Fruit fly (Drosophila melanogaster): Measurements from ENCODE around the gene mEFG1.
A peak's percentile ranks its signal among the peaks of the same experiment; 100 is the strongest.

Gene mEFG1

DNA sequence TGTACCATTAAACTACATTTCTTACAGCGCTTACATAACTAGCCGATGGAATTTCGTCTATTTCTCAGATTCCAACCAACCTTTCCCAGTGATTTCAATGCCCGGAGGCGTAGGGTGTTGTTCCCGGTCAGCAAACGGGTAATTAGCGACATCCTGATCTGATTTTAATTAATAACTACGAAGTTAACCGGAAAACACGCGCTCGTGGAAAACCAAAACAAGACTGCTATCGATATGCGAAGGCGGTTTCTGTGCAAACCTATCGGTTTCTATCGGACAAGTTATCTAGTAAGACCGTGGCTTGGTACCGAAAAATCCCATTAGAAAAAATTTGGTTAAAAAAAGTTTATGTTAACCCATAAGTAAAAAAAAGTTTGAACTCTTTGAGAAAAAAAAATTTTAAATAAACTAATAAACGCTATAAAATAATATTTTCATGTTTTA lies at the start of gene mEFG1:
Gene mEFG1, minus strand, starts transcription at position 253 of the 444 bp plus-strand sequence.
- TF ChIP-seq CG33017 (tag; optimal IDR thresholded peaks at IDR 0.05) (no peak), ovo (GFP tag; optimal IDR thresholded peaks at IDR 0.05) (no peak), pad (GFP tag; optimal IDR thresholded peaks at IDR 0.05) (no peak), cnc (optimal IDR thresholded peaks at IDR 0.05) (no peak), Crg-1 (GFP tag; optimal IDR thresholded peaks at IDR 0.05) (no peak), CG12768 (GFP tag; optimal IDR thresholded peaks at IDR 0.05) (no peak), Hr96 (GFP tag; optimal IDR thresholded peaks at IDR 0.05) (no peak), CG11617 (GFP tag; optimal IDR thresholded peaks at IDR 0.05) (no peak), CG14711 (tag; optimal IDR thresholded peaks at IDR 0.05) (peak; percentile 34), CG1620 (GFP tag; optimal IDR thresholded peaks at IDR 0.05) (no peak), toe (GFP tag; optimal IDR thresholded peaks at IDR 0.05) (no peak), CG7101 (tag; optimal IDR thresholded peaks at IDR 0.05) (peak; percentile 17), kay (GFP tag; ENCODE audit: borderline replicate concordance) (no peak), Mnt (GFP tag; optimal IDR thresholded peaks at IDR 0.05) (peak; percentile 87), bab1 (GFP tag; optimal IDR thresholded peaks at IDR 0.05) (peak; percentile 28), cic (GFP tag; optimal IDR thresholded peaks at IDR 0.05) (no peak), Clk (GFP tag; optimal IDR thresholded peaks at IDR 0.05) (no peak), CG7045 (GFP tag; optimal IDR thresholded peaks at IDR 0.05) (no peak)

DNA sequence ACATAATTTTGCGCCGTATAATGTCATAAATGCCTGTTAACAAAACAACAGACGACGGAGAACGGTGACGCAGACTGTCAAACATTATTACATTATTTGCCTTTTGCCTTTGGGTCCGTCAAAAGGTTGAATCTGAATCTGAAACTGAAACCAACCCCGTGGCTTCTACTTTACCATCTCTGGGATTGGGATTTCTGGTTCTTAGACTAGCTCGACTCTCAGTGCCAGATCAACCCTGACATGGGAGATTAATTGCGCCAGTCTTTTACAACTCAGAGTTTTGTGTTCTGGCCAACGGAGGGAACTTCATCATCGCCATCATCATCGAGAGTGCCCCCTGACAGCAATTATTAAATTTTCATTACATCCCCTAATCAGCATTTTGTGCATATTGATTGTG lies 49.6 kb upstream of the mEFG1 start:
- TF ChIP-seq tj (GFP tag; optimal IDR thresholded peaks at IDR 0.05) (no peak), CG12768 (GFP tag; optimal IDR thresholded peaks at IDR 0.05) (no peak), CG11617 (GFP tag; optimal IDR thresholded peaks at IDR 0.05) (no peak), CG5204 (GFP tag; optimal IDR thresholded peaks at IDR 0.05) (no peak), toe (GFP tag; optimal IDR thresholded peaks at IDR 0.05) (no peak), CG14711 (tag; optimal IDR thresholded peaks at IDR 0.05) (no peak), cnc (optimal IDR thresholded peaks at IDR 0.05) (no peak), Clk (GFP tag; optimal IDR thresholded peaks at IDR 0.05) (no peak), Crg-1 (GFP tag; optimal IDR thresholded peaks at IDR 0.05) (no peak), CG7101 (tag; optimal IDR thresholded peaks at IDR 0.05) (no peak), Mnt (GFP tag; optimal IDR thresholded peaks at IDR 0.05) (no peak), kay (GFP tag; ENCODE audit: borderline replicate concordance) (no peak)

DNA sequence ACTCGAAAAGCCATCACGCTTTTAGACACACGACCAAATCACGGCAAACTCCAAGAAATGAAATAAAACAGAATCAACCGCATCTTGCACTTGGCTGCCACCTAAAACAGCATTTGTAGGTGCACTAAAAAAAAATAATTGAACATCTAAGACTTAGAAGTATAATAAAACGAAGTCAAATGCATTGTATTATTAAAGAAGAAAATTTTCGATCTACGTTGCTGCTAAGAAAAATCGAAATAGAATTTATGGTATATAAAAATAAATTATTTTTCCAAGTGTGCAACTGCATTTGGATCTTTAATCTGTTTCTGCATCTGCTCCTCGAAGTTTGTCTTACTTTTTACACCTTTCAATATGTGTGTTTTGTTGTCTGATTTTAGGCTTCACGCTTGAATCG lies 47.4 kb upstream of the mEFG1 start:
- no peak for TF ChIP-seq Mnt (GFP tag; optimal IDR thresholded peaks at IDR 0.05)
- TF ChIP-seq CG14711 (tag; optimal IDR thresholded peaks at IDR 0.05), result no peak
- no peak for TF ChIP-seq cic (GFP tag; optimal IDR thresholded peaks at IDR 0.05)

DNA sequence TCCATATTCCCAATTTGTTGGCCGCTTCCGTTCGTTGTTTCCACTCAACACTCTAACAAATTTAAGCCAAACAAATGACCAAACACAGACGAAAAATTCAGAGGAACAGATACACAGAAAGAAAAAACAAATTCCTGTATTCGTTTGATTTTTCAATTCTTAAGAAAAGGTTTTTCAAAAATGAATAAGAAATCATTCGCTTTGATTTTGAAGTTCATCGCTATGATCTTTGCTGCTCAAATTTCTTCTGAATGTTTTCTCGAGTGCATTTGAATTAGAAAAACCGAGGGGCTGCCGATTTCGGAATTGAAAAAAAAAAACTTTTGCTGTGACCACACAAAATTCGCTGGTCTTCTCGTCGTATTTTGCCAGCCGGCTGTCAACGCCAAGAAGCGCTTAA lies 43.1 kb upstream of the mEFG1 start:
- no peak for TF ChIP-seq CG5204 (GFP tag; optimal IDR thresholded peaks at IDR 0.05)
- no peak for TF ChIP-seq CG33017 (tag; optimal IDR thresholded peaks at IDR 0.05)
- TF ChIP-seq CG1620 (GFP tag; optimal IDR thresholded peaks at IDR 0.05), result no peak
- TF ChIP-seq pad (GFP tag; optimal IDR thresholded peaks at IDR 0.05), result no peak
- no peak for TF ChIP-seq tj (GFP tag; optimal IDR thresholded peaks at IDR 0.05)
- no peak for TF ChIP-seq ovo (GFP tag; optimal IDR thresholded peaks at IDR 0.05)
- no peak for TF ChIP-seq CG7045 (GFP tag; optimal IDR thresholded peaks at IDR 0.05)
- TF ChIP-seq CG11617 (GFP tag; optimal IDR thresholded peaks at IDR 0.05), result no peak
- no peak for TF ChIP-seq bab1 (GFP tag; optimal IDR thresholded peaks at IDR 0.05)
- TF ChIP-seq Crg-1 (GFP tag; optimal IDR thresholded peaks at IDR 0.05), result no peak

DNA sequence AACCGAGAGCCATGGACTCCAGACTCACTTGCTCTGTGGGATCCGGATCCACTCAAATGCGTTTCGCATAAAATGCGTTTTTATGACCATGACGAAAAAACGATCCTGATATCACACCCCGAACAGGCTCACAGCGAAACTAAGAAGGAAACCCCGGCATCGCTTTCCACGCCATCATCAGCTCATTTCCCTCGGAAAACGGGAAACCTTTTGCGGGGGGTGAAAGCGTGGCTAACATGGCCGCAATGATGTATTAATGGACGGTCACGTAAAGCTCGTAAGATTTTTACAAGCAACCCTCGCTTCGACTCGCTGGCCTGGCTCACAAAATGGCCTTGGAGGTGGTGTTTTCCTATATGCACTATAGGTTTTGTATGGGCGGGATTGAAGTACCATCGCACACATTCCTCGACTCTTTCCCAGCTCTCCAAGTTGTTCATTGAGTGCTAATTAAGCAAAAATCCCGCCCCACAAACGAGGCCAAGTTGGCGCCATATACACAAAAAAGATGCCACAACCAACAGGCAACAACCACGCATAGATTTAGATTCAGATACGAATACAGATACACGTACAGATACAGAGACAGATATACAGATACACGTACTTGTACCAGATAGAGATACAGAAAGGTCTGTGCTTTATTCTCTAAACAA lies 42.1 kb upstream of the mEFG1 start:
- TF ChIP-seq tj (GFP tag; optimal IDR thresholded peaks at IDR 0.05), result no peak

DNA sequence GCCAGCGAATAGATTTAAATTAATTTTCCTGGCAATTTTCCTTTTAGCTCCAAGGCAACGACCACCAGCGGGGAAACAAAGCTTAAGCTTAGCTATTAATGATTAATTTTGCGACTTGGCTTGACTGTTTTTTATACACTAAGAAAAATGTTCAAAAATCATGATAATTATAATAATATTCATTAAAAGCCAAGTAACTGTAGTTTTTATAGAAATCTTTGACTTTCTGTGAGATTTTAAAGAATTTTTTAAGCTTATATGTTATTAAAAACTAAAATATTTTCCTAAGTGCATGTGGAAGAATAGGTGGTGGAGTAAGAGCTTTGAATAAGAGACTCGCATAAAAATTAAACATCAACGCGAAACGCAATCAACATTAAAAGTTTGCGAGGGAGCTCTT lies 41.5 kb upstream of the mEFG1 start:
- TF ChIP-seq cic (GFP tag; optimal IDR thresholded peaks at IDR 0.05) (no peak), toe (GFP tag; optimal IDR thresholded peaks at IDR 0.05) (no peak), cnc (optimal IDR thresholded peaks at IDR 0.05) (no peak), kay (GFP tag; ENCODE audit: borderline replicate concordance) (no peak), Mnt (GFP tag; optimal IDR thresholded peaks at IDR 0.05) (no peak), Crg-1 (GFP tag; optimal IDR thresholded peaks at IDR 0.05) (no peak), CG11617 (GFP tag; optimal IDR thresholded peaks at IDR 0.05) (no peak), CG7101 (tag; optimal IDR thresholded peaks at IDR 0.05) (no peak), CG1620 (GFP tag; optimal IDR thresholded peaks at IDR 0.05) (no peak), Clk (GFP tag; optimal IDR thresholded peaks at IDR 0.05) (no peak), CG7045 (GFP tag; optimal IDR thresholded peaks at IDR 0.05) (no peak), CG33017 (tag; optimal IDR thresholded peaks at IDR 0.05) (no peak), CG12768 (GFP tag; optimal IDR thresholded peaks at IDR 0.05) (no peak), bab1 (GFP tag; optimal IDR thresholded peaks at IDR 0.05) (no peak), CG14711 (tag; optimal IDR thresholded peaks at IDR 0.05) (no peak), Hr96 (GFP tag; optimal IDR thresholded peaks at IDR 0.05) (no peak)

DNA sequence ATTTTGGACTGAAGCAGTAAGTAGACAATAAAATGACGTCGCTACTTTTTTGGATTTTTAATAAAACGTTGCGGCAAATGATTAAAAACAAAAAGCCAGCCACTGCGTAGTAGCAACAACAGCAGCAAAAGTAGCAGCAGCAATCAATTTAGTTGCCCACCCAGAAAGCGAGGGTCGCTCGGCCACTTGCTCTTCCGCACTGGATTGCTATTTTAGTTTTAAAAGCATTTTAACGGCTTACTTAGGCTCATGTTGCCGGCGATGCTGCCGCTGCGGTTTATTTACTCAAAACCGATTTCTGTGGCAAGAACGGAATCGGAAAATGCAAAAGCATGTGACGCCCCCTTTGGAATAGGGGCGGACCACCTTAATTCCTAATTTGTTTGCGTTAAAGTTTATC lies 39.7 kb upstream of the mEFG1 start:
- TF ChIP-seq kay (GFP tag; ENCODE audit: borderline replicate concordance) (no peak), Hr96 (GFP tag; optimal IDR thresholded peaks at IDR 0.05) (no peak), CG14711 (tag; optimal IDR thresholded peaks at IDR 0.05) (no peak), CG7101 (tag; optimal IDR thresholded peaks at IDR 0.05) (no peak), CG33017 (tag; optimal IDR thresholded peaks at IDR 0.05) (no peak), CG11617 (GFP tag; optimal IDR thresholded peaks at IDR 0.05) (no peak), ovo (GFP tag; optimal IDR thresholded peaks at IDR 0.05) (no peak), Crg-1 (GFP tag; optimal IDR thresholded peaks at IDR 0.05) (no peak), CG12768 (GFP tag; optimal IDR thresholded peaks at IDR 0.05) (no peak)
